Fruit fly (Drosophila melanogaster) whole organism, embryonic: ENCODE measurements around the gene Targ1.

Experiments used
- Abd-B ChIP-seq: fragments of 200-800 bp; sonication (Bioruptor generic); optimal IDR thresholded peaks from 2 replicates; lab custom pipeline; 2018; ENCODE audit warnings: missing biosample characterization, mild to moderate bottlenecking, missing genetic modification characterization, moderate library complexity
- Asciz ChIP-seq: fragments of 200-800 bp; sonication (Bioruptor generic); optimal IDR thresholded peaks from 2 replicates; lab custom pipeline; 2017; ENCODE audit warnings: missing biosample characterization, mild to moderate bottlenecking, missing genetic modification characterization, missing genetic modification reagents
- Awh ChIP-seq: fragments of 200-800 bp; sonication (Bioruptor generic); IDR thresholded peaks from 2 replicates; pipeline ENCODE4, ENCODE4 v1.3.6; 2022; ENCODE audit warnings: missing biosample characterization, missing genetic modification characterization
- Bdp1 ChIP-seq: fragments of 200-800 bp; sonication (Bioruptor generic); optimal IDR thresholded peaks from 3 replicates; lab custom pipeline; 2016; ENCODE audit warnings: missing biosample characterization, missing genetic modification characterization
- CG11398 ChIP-seq: fragments of 200-800 bp; sonication (Bioruptor generic); optimal IDR thresholded peaks from 2 replicates; lab custom pipeline; 2016; ENCODE audit warnings: missing biosample characterization, missing genetic modification characterization
- CG13296 ChIP-seq: fragments of 200-800 bp; sonication (Bioruptor generic); optimal IDR thresholded peaks from 3 replicates; lab custom pipeline; 2018; ENCODE audit warnings: missing biosample characterization, mild to moderate bottlenecking, missing genetic modification characterization
- CG14667 ChIP-seq: fragments of 200-800 bp; sonication (Bioruptor generic); IDR thresholded peaks from 2 replicates; pipeline ENCODE4 v1.3.6; 2022; ENCODE audit warnings: missing biosample characterization, missing genetic modification characterization
- CG15514 ChIP-seq: fragments of 200-800 bp; sonication (Bioruptor generic); optimal IDR thresholded peaks from 3 replicates; lab custom pipeline; 2017; ENCODE audit warnings: missing biosample characterization, missing genetic modification characterization, mild to moderate bottlenecking, moderate library complexity, missing genetic modification reagents
- CG16863 ChIP-seq: fragments of 200-800 bp; sonication (Bioruptor generic); optimal IDR thresholded peaks from 3 replicates; lab custom pipeline; 2016; ENCODE audit warnings: missing biosample characterization, missing genetic modification characterization
- CG17359 ChIP-seq: fragments of 200-800 bp; sonication (Bioruptor generic); optimal IDR thresholded peaks from 3 replicates; lab custom pipeline; 2018; ENCODE audit warnings: missing biosample characterization, mild to moderate bottlenecking, missing genetic modification characterization, moderate library complexity
- CG17612 ChIP-seq: fragments of 200-800 bp; sonication (Bioruptor generic); IDR thresholded peaks from 2 replicates; pipeline ENCODE4 v1.3.6; 2022; ENCODE audit warnings: missing biosample characterization, missing genetic modification characterization
- CG1832 ChIP-seq: fragments of 200-800 bp; sonication (Bioruptor generic); optimal IDR thresholded peaks from 2 replicates; lab custom pipeline; 2017; ENCODE audit warnings: missing biosample characterization, mild to moderate bottlenecking, missing genetic modification characterization, inconsistent platforms
- CG2129 ChIP-seq: fragments of 200-800 bp; sonication (Bioruptor generic); IDR thresholded peaks from 2 replicates; pipeline ENCODE4 v1.3.6; 2022; ENCODE audit warnings: missing biosample characterization, missing genetic modification characterization; ENCODE audit not compliant: partially characterized antibody
- CG2678 ChIP-seq: fragments of 200-800 bp; sonication (Bioruptor generic); optimal IDR thresholded peaks from 3 replicates; lab custom pipeline; 2019; ENCODE audit warnings: missing biosample characterization, mild to moderate bottlenecking, missing genetic modification characterization, moderate library complexity
- CG31441 ChIP-seq: fragments of 200-800 bp; sonication (Bioruptor generic); IDR thresholded peaks from 2 replicates; pipeline ENCODE4 v1.3.6; 2022; ENCODE audit warnings: missing biosample characterization, missing genetic modification characterization
- CG4820 ChIP-seq: fragments of 200-800 bp; sonication (Bioruptor generic); optimal IDR thresholded peaks from 3 replicates; lab custom pipeline; 2016; ENCODE audit warnings: missing biosample characterization, missing genetic modification characterization
- CG6175 ChIP-seq: fragments of 200-800 bp; sonication (Bioruptor generic); IDR thresholded peaks from 3 replicates; pipeline ENCODE4 v1.3.6; 2022; ENCODE audit warnings: missing biosample characterization, missing genetic modification characterization
- CG7556 ChIP-seq: fragments of 200-800 bp; sonication (Bioruptor generic); optimal IDR thresholded peaks from 2 replicates; lab custom pipeline; 2017; ENCODE audit warnings: missing biosample characterization, mild to moderate bottlenecking, missing genetic modification characterization
- CG9437 ChIP-seq: fragments of 200-800 bp; sonication (Bioruptor generic); optimal IDR thresholded peaks from 2 replicates; lab custom pipeline; 2018; ENCODE audit warnings: missing biosample characterization, mild to moderate bottlenecking, missing genetic modification characterization
- Camta ChIP-seq: fragments of 200-800 bp; sonication (Bioruptor generic); optimal IDR thresholded peaks from 2 replicates; lab custom pipeline; 2016; ENCODE audit warnings: missing biosample characterization, missing genetic modification characterization
- Ets65A ChIP-seq: fragments of 200-800 bp; sonication (Bioruptor generic); peaks from one replicate; lab custom pipeline; 2016; ENCODE audit warnings: missing biosample characterization, missing genetic modification characterization
- Fer1 ChIP-seq: fragments of 200-800 bp; sonication (Bioruptor generic); optimal IDR thresholded peaks from 2 replicates; lab custom pipeline; 2017; ENCODE audit warnings: missing biosample characterization, mild to moderate bottlenecking, missing genetic modification characterization
- Med ChIP-seq: fragments of 200-800 bp; sonication (Bioruptor generic); peaks from one replicate; lab custom pipeline; 2016; ENCODE audit warnings: missing biosample characterization, missing genetic modification characterization, mild to moderate bottlenecking, inconsistent platforms, moderate library complexity
- NFAT ChIP-seq: fragments of 200-800 bp; sonication (Bioruptor generic); IDR thresholded peaks from 2 replicates; pipeline ENCODE4 v1.3.6; 2022; ENCODE audit warnings: missing biosample characterization, missing genetic modification characterization
- Pdp1 ChIP-seq, 2 experiments: fragments of 200-800 bp; sonication (Bioruptor generic); optimal IDR thresholded peaks; 3 replicates each; lab custom pipeline; 2016; ENCODE audit warnings: missing biosample characterization in 2 of 2, missing genetic modification characterization in 2 of 2, mild to moderate bottlenecking in 1 of 2, moderate library complexity in 1 of 2
- Ptx1 ChIP-seq: fragments of 200-800 bp; sonication (Bioruptor generic); IDR thresholded peaks from 2 replicates; pipeline ENCODE4 v1.3.6; 2022; ENCODE audit warnings: missing biosample characterization, missing genetic modification characterization
- Sox102F ChIP-seq: fragments of 200-800 bp; sonication (Bioruptor generic); optimal IDR thresholded peaks from 2 replicates; lab custom pipeline; 2018; ENCODE audit warnings: missing biosample characterization, mild to moderate bottlenecking, missing genetic modification characterization, moderate library complexity
- Trl ChIP-seq, 3 experiments: fragments of >200 bp in 2 of 3; fragments of 200-800 bp in 1 of 3; sonication (Bioruptor generic) in 1 of 3; optimal IDR thresholded peaks; 2 replicates in 1 of 3; 3 replicates in 2 of 3; lab custom pipeline; 2016 to 2017; ENCODE audit warnings: missing biosample characterization in 1 of 3, missing genetic modification characterization in 1 of 3
- Xbp1 ChIP-seq: fragments of 200-800 bp; sonication (Bioruptor generic); optimal IDR thresholded peaks from 3 replicates; lab custom pipeline; 2016; ENCODE audit warnings: missing biosample characterization, mild to moderate bottlenecking, missing genetic modification characterization
- Xrp1 ChIP-seq: fragments of 200-800 bp; sonication (Bioruptor generic); IDR thresholded peaks from 2 replicates; pipeline ENCODE4 v1.3.6; 2022; ENCODE audit warnings: missing biosample characterization, missing genetic modification characterization
- abd-A ChIP-seq: fragments of 200-800 bp; sonication (Bioruptor generic); optimal IDR thresholded peaks from 3 replicates; lab custom pipeline; 2019; ENCODE audit warnings: missing biosample characterization, mild to moderate bottlenecking, missing genetic modification characterization, moderate library complexity
- az2 ChIP-seq: fragments of 200-800 bp; sonication (Bioruptor generic); optimal IDR thresholded peaks from 3 replicates; lab custom pipeline; 2016; ENCODE audit warnings: missing biosample characterization, missing genetic modification characterization
- bsh ChIP-seq, 2 experiments: fragments of 200-800 bp; sonication (Bioruptor generic); optimal IDR thresholded peaks; 2 replicates each; lab custom pipeline; 2017 to 2018; ENCODE audit warnings: mild to moderate bottlenecking in 2 of 2, missing biosample characterization in 2 of 2, missing genetic modification characterization in 2 of 2, moderate library complexity in 1 of 2
- chinmo ChIP-seq: fragments of 200-800 bp; sonication (Bioruptor generic); IDR thresholded peaks from 4 replicates; pipeline ENCODE4 v1.3.6; 2022; ENCODE audit warnings: missing biosample characterization, missing genetic modification characterization; ENCODE audit not compliant: partially characterized antibody
- crp ChIP-seq, 2 experiments: fragments of 200-800 bp; sonication (Bioruptor generic); optimal IDR thresholded peaks; 2 replicates in 1 of 2; 3 replicates in 1 of 2; lab custom pipeline; 2017; ENCODE audit warnings: missing biosample characterization in 2 of 2, missing genetic modification characterization in 2 of 2, mild to moderate bottlenecking in 1 of 2, moderate library complexity in 1 of 2
- hkb ChIP-seq, 2 experiments: fragments of 200-800 bp in 1 of 2; fragments of >200 bp in 1 of 2; sonication (Bioruptor generic) in 1 of 2; IDR thresholded peaks in 1 of 2; optimal IDR thresholded peaks in 1 of 2; 2 replicates each; pipeline versions ENCODE4 v1.3.6 to Lab custom; 2017 to 2022; ENCODE audit warnings: missing biosample characterization in 1 of 2, missing genetic modification characterization in 1 of 2
- insv ChIP-seq, 2 experiments: fragments of 200-800 bp; sonication (Bioruptor generic); optimal IDR thresholded peaks; 3 replicates each; lab custom pipeline; 2016 to 2018; ENCODE audit warnings: missing biosample characterization in 2 of 2, missing genetic modification characterization in 2 of 2
- nerfin-2 ChIP-seq: fragments of 200-800 bp; sonication (Bioruptor generic); IDR thresholded peaks from 2 replicates; pipeline ENCODE4 v1.3.6; 2022; ENCODE audit warnings: missing biosample characterization, missing genetic modification characterization; ENCODE audit not compliant: partially characterized antibody
- onecut ChIP-seq: fragments of 200-800 bp; sonication (Bioruptor generic); IDR thresholded peaks from 2 replicates; pipeline ENCODE4 v1.3.6; 2022; ENCODE audit warnings: missing biosample characterization, missing genetic modification characterization
- prd ChIP-seq, 3 experiments: fragments of >200 bp in 2 of 3; fragments of 200-800 bp in 1 of 3; sonication (Bioruptor generic) in 1 of 3; optimal IDR thresholded peaks in 2 of 3; IDR thresholded peaks in 1 of 3; 2 replicates in 2 of 3; 3 replicates in 1 of 3; pipeline versions ENCODE4 v1.3.6 to Lab custom; 2017 to 2022; ENCODE audit warnings: missing biosample characterization in 1 of 3, missing genetic modification characterization in 1 of 3
- psq ChIP-seq: fragments of 200-800 bp; sonication (Bioruptor generic); optimal IDR thresholded peaks from 2 replicates; lab custom pipeline; 2017; ENCODE audit warnings: missing biosample characterization, missing genetic modification characterization
- row ChIP-seq: fragments of 200-800 bp; sonication (Bioruptor generic); IDR thresholded peaks from 3 replicates; pipeline ENCODE4 v1.3.6; 2022; ENCODE audit warnings: missing biosample characterization, missing genetic modification characterization
- run ChIP-seq: fragments of 200-800 bp; sonication (Bioruptor generic); optimal IDR thresholded peaks from 3 replicates; lab custom pipeline; 2018; ENCODE audit warnings: missing biosample characterization, mild to moderate bottlenecking, missing genetic modification characterization
- shn ChIP-seq: fragments of 200-800 bp; sonication (Bioruptor generic); optimal IDR thresholded peaks from 3 replicates; lab custom pipeline; 2016; ENCODE audit warnings: missing biosample characterization, missing genetic modification characterization
- sob ChIP-seq: fragments of 200-800 bp; sonication (Bioruptor generic); IDR thresholded peaks from 2 replicates; pipeline ENCODE4 v1.3.6; 2022; ENCODE audit warnings: missing biosample characterization, missing genetic modification characterization
- sr ChIP-seq: fragments of 200-800 bp; sonication (Bioruptor generic); IDR thresholded peaks from 3 replicates; pipeline ENCODE4 v1.3.6; 2022; ENCODE audit warnings: missing biosample characterization, missing genetic modification characterization
- zfh1 ChIP-seq: fragments of 200-800 bp; sonication (Bioruptor generic); IDR thresholded peaks from 3 replicates; pipeline ENCODE4 v1.3.6; 2022; ENCODE audit warnings: missing biosample characterization, missing genetic modification characterization

Gene Targ1

DNA sequence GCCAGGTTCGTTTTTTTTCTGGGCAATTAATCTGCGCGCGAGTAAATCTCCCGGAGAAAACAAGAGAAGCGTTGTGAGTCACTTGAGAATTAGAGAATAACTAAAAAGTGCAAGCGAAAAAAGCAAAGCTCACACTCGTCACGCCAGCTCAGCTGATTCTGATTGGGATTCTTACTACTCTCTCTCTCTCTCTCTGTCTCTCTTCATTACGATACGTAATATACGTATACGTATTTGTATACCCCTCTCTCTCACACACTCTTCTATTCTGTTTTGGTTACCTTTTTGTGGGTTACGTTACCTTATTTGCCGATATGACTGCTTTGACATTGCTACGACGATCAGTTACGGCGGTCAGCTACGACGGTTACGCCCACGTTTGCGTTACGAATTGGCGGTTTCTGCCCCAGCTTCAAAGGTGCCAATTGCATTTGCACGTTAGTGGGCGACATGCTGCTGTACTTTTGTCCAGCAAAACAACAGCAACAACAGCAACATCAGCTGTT is at the start of gene Targ1, which contains the start of the genes CG10512 and Targ2 (continued):
- TF ChIP-seq hkb (optimal IDR thresholded peaks at IDR 0.05; lab: Kevin White, UChicago), result no peak
- TF ChIP-seq hkb (GFP tag; IDR thresholded peaks at IDR 0.05; lab: Robert Waterston, UW), result peak; percentile 24; the same call in 1 of the 2 replicates
- no peak for TF ChIP-seq CG2129 (GFP tag; lab: Robert Waterston, UW)
- TF ChIP-seq CG9437 (GFP tag; lab: Kevin White, UChicago), result peak; percentile 99
- TF ChIP-seq insv (GFP tag; optimal IDR thresholded peaks at IDR 0.05; lab: Kevin White, UChicago), result peak in 1 of 2 experiments; percentile 66
- peak; percentile 72; the same call in 1 of the 4 replicates for TF ChIP-seq chinmo (GFP tag; lab: Robert Waterston, UW)
- peak; percentile 65; the same call in 1 of the 3 replicates for TF ChIP-seq sr (GFP tag; lab: Robert Waterston, UW)
- TF ChIP-seq CG15514 (GFP tag; lab: Kevin White, UChicago), result no peak
- TF ChIP-seq CG14667 (GFP tag; lab: Robert Waterston, UW), result no peak
- peak in 1 of 2 experiments; percentile 50 for TF ChIP-seq bsh (GFP tag; optimal IDR thresholded peaks at IDR 0.05; lab: Kevin White, UChicago)
- no peak for TF ChIP-seq Xbp1 (GFP tag; lab: Kevin White, UChicago)
- no peak for TF ChIP-seq abd-A (tag; lab: Kevin White, UChicago)
- no peak for TF ChIP-seq run (tag; lab: Kevin White, UChicago)
- no peak for TF ChIP-seq Asciz
- peak in 1 of 2 experiments; percentile 49 for TF ChIP-seq crp (GFP tag; optimal IDR thresholded peaks at IDR 0.05; lab: Kevin White, UChicago)
- TF ChIP-seq psq, result no peak
- no peak for TF ChIP-seq CG13296
- TF ChIP-seq onecut (GFP tag; lab: Robert Waterston, UW), result no peak
- no peak for TF ChIP-seq Ets65A
- TF ChIP-seq CG17612 (GFP tag; lab: Robert Waterston, UW), result no peak
- no peak for TF ChIP-seq nerfin-2 (GFP tag; lab: Robert Waterston, UW)
- TF ChIP-seq Sox102F (GFP tag; lab: Kevin White, UChicago), result no peak
- TF ChIP-seq Pdp1 (GFP tag; optimal IDR thresholded peaks at IDR 0.05; lab: Kevin White, UChicago), result peak in 1 of 2 experiments; percentile 7
- peak; percentile 28 for TF ChIP-seq CG1832
- TF ChIP-seq Trl (optimal IDR thresholded peaks at IDR 0.05; lab: Kevin White, UChicago), result peak; percentile 52 to 89
- no peak for TF ChIP-seq Trl (GFP tag; optimal IDR thresholded peaks at IDR 0.05; lab: Kevin White, UChicago)

DNA sequence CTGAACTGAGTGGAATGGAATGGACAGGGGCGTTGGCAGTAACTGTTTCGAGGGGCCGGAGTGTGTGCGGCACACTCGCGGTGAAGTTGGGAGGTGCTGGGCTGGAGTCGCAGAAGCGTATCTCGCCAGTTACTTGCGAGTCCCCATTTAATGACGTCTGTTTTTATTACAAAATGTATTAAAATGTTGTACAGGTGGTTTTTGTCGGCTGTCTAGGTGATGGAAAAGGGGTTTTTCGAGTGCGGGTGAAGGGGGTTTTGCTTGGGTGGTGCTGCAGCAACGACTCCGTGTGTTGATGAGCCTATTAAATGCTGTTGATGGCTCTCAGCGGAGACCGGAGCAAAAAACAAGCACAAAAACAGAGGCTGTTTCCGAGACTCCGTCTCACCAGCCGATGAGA is 48.7 kb upstream of the Targ1 start:
- TF ChIP-seq CG16863 (GFP tag; lab: Kevin White, UChicago) (peak; percentile 17), CG2678 (tag; lab: Kevin White, UChicago) (peak; percentile 37), NFAT (GFP tag; lab: Robert Waterston, UW) (no peak), shn (GFP tag; lab: Kevin White, UChicago) (peak; percentile 28), Bdp1 (no peak), Fer1 (GFP tag; lab: Kevin White, UChicago) (peak; percentile 8), Awh (GFP tag; lab: Robert Waterston, UW) (0 out of 2 replicates have a peak, but pooled peaks have one; percentile 9), prd (optimal IDR thresholded peaks at IDR 0.05; lab: Kevin White, UChicago) (no peak), prd (GFP tag; IDR thresholded peaks at IDR 0.05; lab: Robert Waterston, UW) (peak; percentile 43; the same call in 1 of the 3 replicates), Camta (GFP tag; lab: Kevin White, UChicago) (no peak), az2 (GFP tag; lab: Kevin White, UChicago) (peak; percentile 42), CG31441 (GFP tag; lab: Robert Waterston, UW) (no peak), CG11398 (no peak), Med (peak; percentile 84), CG4820 (peak; percentile 7), Abd-B (GFP tag; lab: Kevin White, UChicago) (peak; percentile 66), CG7556 (no peak), zfh1 (peak; percentile 49; the same call in 1 of the 3 replicates), row (peak; percentile 44; the same call in 2 of the 3 replicates), sob (GFP tag; lab: Robert Waterston, UW) (0 out of 2 replicates have a peak, but pooled peaks have one; percentile 32), Xrp1 (GFP tag; lab: Robert Waterston, UW) (peak; percentile 46; the same call in 1 of the 2 replicates), Ptx1 (peak; percentile 50), CG6175 (GFP tag; lab: Robert Waterston, UW) (no peak; the same call in 2 of the 3 replicates), Asciz (no peak), CG17359 (tag; lab: Kevin White, UChicago) (peak; percentile 15)
